Worm (Caenorhabditis elegans) whole organism, L4/young adult: ENCODE data around the gene srd-11.

Experiments
- W03F9.2 ChIP-seq: fragments of 150-350 bp; optimal IDR thresholded peaks from 2 replicates; lab custom pipeline; 2014; ENCODE audit warnings: missing biosample characterization, missing genetic modification characterization
- dao-5 ChIP-seq: sonication (generic microtip); optimal IDR thresholded peaks from 2 replicates; lab custom pipeline; 2016; ENCODE audit warnings: missing genotype, missing genetic modification characterization, moderate library complexity, missing compliant biosample characterization
- him-1 ChIP-seq: sonication (generic microtip); optimal IDR thresholded peaks from 2 replicates; lab custom pipeline; 2016; ENCODE audit warnings: missing genotype, missing genetic modification reagents, missing genetic modification characterization, missing compliant biosample characterization

ce11 chrV:13625517-13626097 lies 6.0 kb upstream of the srd-11 start, which contains the start of the genes nduv-2 and F53F4.12:
- TF ChIP-seq W03F9.2 (tag; lab: Kevin White, UChicago) = no peak
- TF ChIP-seq dao-5 (tag; lab: Kevin White, UChicago) = no peak
- no peak for TF ChIP-seq him-1 (tag; lab: Kevin White, UChicago)
